Worm (Caenorhabditis elegans): ENCODE data around the gene glb-28.

The glb-28 gene

DNA sequence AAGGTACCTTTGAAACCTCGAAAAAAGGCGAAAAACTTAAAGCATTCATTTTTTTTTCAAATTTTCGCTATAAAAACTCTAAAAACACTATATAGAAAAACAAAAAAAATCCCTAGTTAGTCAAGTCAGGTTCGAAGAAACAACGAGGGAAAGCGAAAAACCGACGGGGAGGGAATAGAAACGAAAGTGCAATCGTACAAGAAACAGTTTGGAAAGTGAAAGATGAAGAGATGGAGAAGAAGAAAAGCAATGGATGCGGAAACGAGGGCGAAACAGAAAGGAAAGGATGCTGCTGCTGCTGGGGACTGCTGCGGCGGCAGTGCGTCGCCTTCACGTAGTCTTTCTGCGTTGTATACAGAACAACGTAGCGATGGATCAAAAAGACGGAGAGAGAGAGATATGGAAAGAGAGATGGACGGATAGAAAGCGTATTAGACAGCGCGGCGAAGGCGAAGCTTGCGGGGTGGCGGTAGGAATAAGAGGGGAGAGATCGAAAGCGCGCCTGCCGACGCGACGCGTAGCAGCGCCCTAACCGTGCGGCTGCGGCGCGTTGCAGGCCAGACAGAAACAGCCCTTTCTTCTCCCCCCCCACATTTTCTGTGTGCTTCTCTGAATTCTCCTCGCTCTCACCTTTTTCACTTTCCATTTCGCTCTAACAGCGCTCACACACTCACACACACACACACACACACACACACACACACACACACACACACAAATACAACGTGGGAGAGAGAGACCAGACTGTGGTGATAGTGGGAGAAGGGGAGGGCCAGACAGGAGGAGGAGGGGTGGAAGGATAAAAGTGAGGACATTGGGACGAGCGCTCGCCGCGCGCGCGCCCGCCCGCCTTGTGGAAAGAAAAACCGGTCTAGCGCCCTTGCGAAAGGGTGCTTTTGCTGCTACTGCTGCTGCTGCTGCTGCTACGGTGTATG, 42.0 kb downstream of the glb-28 start (continued):
- no peak for TF ChIP-seq nhr-28 (tag; optimal IDR thresholded peaks at IDR 0.05)

DNA sequence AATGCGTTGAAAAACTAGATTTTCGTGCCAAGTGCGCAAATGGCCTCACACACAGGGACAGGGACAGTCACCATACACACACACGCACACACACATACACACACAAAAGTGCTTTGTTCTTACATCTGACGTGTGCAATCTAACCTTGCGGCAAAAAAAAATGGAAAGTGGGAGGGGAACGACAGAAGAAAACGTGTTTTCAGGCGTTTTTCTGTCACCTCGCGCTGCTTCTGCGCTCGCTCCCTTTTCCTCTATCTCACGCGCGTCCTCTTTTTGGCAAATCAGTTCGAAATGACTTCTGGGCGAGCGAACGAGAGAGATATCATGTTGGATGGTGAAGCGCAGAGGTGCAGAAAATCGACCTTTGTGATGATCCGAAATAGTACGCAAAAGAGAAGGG, 43.0 kb downstream of the glb-28 start:
- TF ChIP-seq lin-35 (GFP tag; optimal IDR thresholded peaks at IDR 0.05): peak in 1 of 2 experiments; percentile 46
- peak in 2 of 6 experiments; percentile 25 to 47 for TF ChIP-seq elt-3 (tag; optimal IDR thresholded peaks at IDR 0.05)
- TF ChIP-seq mdl-1 (tag; optimal IDR thresholded peaks at IDR 0.05): peak in 1 of 2 experiments; percentile 47
- TF ChIP-seq rnt-1 (tag; optimal IDR thresholded peaks at IDR 0.05): peak; percentile 2
- TF ChIP-seq ztf-4 (tag; optimal IDR thresholded peaks at IDR 0.05): peak; percentile 64
- no peak for TF ChIP-seq mep-1 (tag; optimal IDR thresholded peaks at IDR 0.05)
- TF ChIP-seq jun-1 (tag; optimal IDR thresholded peaks at IDR 0.05): peak; percentile 62
- TF ChIP-seq mef-2 (tag; optimal IDR thresholded peaks at IDR 0.05): no peak
- TF ChIP-seq C16A3.4 (tag; optimal IDR thresholded peaks at IDR 0.05): peak; percentile 3
- TF ChIP-seq nhr-237 (tag; optimal IDR thresholded peaks at IDR 0.05): peak; percentile 39
- peak; percentile 84 for TF ChIP-seq lin-14 (GFP tag; optimal IDR thresholded peaks at IDR 0.05)
- TF ChIP-seq efl-1 (optimal IDR thresholded peaks at IDR 0.05): peak in 1 of 2 experiments; percentile 11
- TF ChIP-seq efl-1 (GFP tag; optimal IDR thresholded peaks at IDR 0.05 in 1 of 2): peak in 1 of 2 experiments; percentile 92
- no peak for TF ChIP-seq egl-27 (tag; optimal IDR thresholded peaks at IDR 0.05)
- TF ChIP-seq dpl-1 (GFP tag; optimal IDR thresholded peaks at IDR 0.05): peak in 1 of 3 experiments; percentile 19
- TF ChIP-seq nhr-20 (tag; optimal IDR thresholded peaks at IDR 0.05): peak; percentile 53
- peak; percentile 93 for TF ChIP-seq nhr-85 (tag)
- TF ChIP-seq nhr-77 (tag; optimal IDR thresholded peaks at IDR 0.05): peak; percentile 36
- peak in 1 of 3 experiments; percentile 5 for TF ChIP-seq ceh-82 (tag; optimal IDR thresholded peaks at IDR 0.05)
- peak; percentile 91 for TF ChIP-seq blmp-1 (tag; optimal IDR thresholded peaks at IDR 0.05)
- no peak for TF ChIP-seq dsc-1 (tag; optimal IDR thresholded peaks at IDR 0.05)
- peak; percentile 18 for TF ChIP-seq snu-23 (GFP tag; optimal IDR thresholded peaks at IDR 0.05)
- TF ChIP-seq nhr-19 (GFP tag; conservative IDR thresholded peaks at IDR 0.05): peak; percentile 18; the same call in 1 of the 2 replicates
- no peak for TF ChIP-seq hlh-17 (GFP tag; optimal IDR thresholded peaks at IDR 0.05; ENCODE audit: borderline replicate concordance)
- TF ChIP-seq lsy-2 (tag; optimal IDR thresholded peaks at IDR 0.05): peak in 1 of 2 experiments; percentile 9
- TF ChIP-seq nhr-71 (tag; optimal IDR thresholded peaks at IDR 0.05): peak; percentile 35
- peak; percentile 64 for TF ChIP-seq grh-1 (GFP tag; IDR thresholded peaks at IDR 0.05)

- no peak for TF ChIP-seq fos-1 (tag; optimal IDR thresholded peaks at IDR 0.05)
- TF ChIP-seq fkh-4 (tag; optimal IDR thresholded peaks at IDR 0.05; ENCODE audit: borderline replicate concordance): no peak
- TF ChIP-seq blmp-1 (tag; optimal IDR thresholded peaks at IDR 0.05): peak; percentile 9
- no peak for TF ChIP-seq efl-1 (optimal IDR thresholded peaks at IDR 0.05)
- TF ChIP-seq efl-1 (GFP tag; optimal IDR thresholded peaks at IDR 0.05 in 1 of 2): peak in 1 of 2 experiments; percentile 31
- TF ChIP-seq ceh-8 (GFP tag; optimal IDR thresholded peaks at IDR 0.05): no peak
These were observed 44.1 kb downstream of the glb-28 start for ce11 chrX:15272925-15273324.

DNA sequence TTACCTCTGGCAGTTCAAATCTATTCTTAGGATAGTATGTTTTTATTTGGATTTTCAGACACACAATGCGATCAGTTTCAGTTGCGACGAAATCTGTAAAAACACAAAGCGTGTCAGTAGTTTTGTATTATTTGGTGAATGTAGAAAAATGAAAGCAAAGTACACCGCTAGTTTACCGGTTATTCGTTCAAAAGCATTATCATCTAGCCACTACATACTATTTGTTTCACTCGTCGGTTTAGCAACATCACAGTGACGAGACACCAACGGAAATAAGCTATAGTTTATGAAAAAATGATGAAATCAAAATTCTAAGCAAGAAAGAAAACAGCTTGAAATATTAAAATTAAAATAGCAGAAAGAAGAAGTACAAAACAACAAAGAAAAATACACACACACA, 46.4 kb downstream of the glb-28 start:
- TF ChIP-seq efl-1 (optimal IDR thresholded peaks at IDR 0.05) (no peak), efl-1 (GFP tag; optimal IDR thresholded peaks at IDR 0.05 in 1 of 2) (peak in 1 of 2 experiments; percentile 24), C16A3.4 (tag; optimal IDR thresholded peaks at IDR 0.05) (no peak), ztf-4 (tag; optimal IDR thresholded peaks at IDR 0.05) (no peak)

- TF ChIP-seq efl-1 (optimal IDR thresholded peaks at IDR 0.05) (no peak), efl-1 (GFP tag; optimal IDR thresholded peaks at IDR 0.05 in 1 of 2) (no peak), zag-1 (tag; optimal IDR thresholded peaks at IDR 0.05) (no peak), C04F5.9 (tag; optimal IDR thresholded peaks at IDR 0.05) (no peak), nhr-19 (GFP tag; conservative IDR thresholded peaks at IDR 0.05) (no peak), hpl-2 (GFP tag; optimal IDR thresholded peaks at IDR 0.05) (no peak), nhr-28 (tag; optimal IDR thresholded peaks at IDR 0.05) (no peak), snpc-4 (tag; optimal IDR thresholded peaks at IDR 0.05) (no peak), mdl-1 (tag; optimal IDR thresholded peaks at IDR 0.05) (no peak), ceh-8 (GFP tag; optimal IDR thresholded peaks at IDR 0.05) (no peak), irx-1 (tag; optimal IDR thresholded peaks at IDR 0.05) (no peak)
These were observed 48.6 kb downstream of the glb-28 start for ce11 chrX:15268461-15268860.
